Fruit fly (Drosophila melanogaster): Measurements from ENCODE around the gene Med.

The Med gene

DNA sequence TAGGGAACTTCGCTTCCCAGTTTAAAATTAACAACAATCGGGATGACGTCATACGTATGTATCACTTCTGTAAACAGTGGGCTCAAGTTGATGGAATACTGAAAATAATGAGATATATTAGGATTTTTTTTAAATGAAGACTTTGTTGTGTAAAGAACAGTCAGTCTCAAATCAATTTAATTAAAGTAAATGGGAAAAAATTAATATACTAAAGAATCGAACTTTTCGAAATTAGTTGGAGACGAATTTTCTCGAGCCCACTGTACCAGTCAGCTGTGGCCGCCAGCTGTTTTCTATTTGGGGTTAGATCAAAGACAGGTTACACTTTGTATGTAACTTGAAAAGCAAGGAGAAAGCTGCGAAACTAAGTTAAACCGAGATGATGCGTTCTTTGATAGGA, 22.5 kb upstream of the Med start, which contains the start of gene CG1635 (continued):
- peak; percentile 99 for TF ChIP-seq H2.0 (GFP tag; IDR thresholded peaks at IDR 0.05)
- peak; percentile 100 for TF ChIP-seq CG17829 (tag; optimal IDR thresholded peaks at IDR 0.05)
- peak; percentile 99 for TF ChIP-seq CG12219 (GFP tag; optimal IDR thresholded peaks at IDR 0.05)
- peak; percentile 99 for TF ChIP-seq slbo (GFP tag; IDR thresholded peaks at IDR 0.05)
- TF ChIP-seq CG3838 (GFP tag; optimal IDR thresholded peaks at IDR 0.05) = peak; percentile 98
- TF ChIP-seq GATAe (GFP tag; conservative IDR thresholded peaks at IDR 0.05) = peak; percentile 98
- peak; percentile 100 for TF ChIP-seq CG12299 (tag; optimal IDR thresholded peaks at IDR 0.05)
- peak; percentile 99 for TF ChIP-seq CG15011 (GFP tag; optimal IDR thresholded peaks at IDR 0.05)
- TF ChIP-seq CG16779 (GFP tag; IDR thresholded peaks at IDR 0.05) = peak; percentile 98
- peak; percentile 99 for TF ChIP-seq CG4730 (GFP tag; IDR thresholded peaks at IDR 0.05)
- TF ChIP-seq CG30020 (tag; optimal IDR thresholded peaks at IDR 0.05) = peak; percentile 92
- TF ChIP-seq MESR4 (GFP tag; optimal IDR thresholded peaks at IDR 0.05) = peak; percentile 92
- peak; percentile 87 for TF ChIP-seq CG34224 (GFP tag; IDR thresholded peaks at IDR 0.05; ENCODE audit: partially characterized antibody)
- TF ChIP-seq CG3163 (GFP tag; optimal IDR thresholded peaks at IDR 0.05) = peak; percentile 89
- TF ChIP-seq hb (GFP tag; IDR thresholded peaks at IDR 0.05; ENCODE audit: partially characterized antibody) = peak; percentile 54; the same call in 1 of the 3 replicates
- TF ChIP-seq CG17359 (tag; optimal IDR thresholded peaks at IDR 0.05) = peak; percentile 100
- TF ChIP-seq br (optimal IDR thresholded peaks at IDR 0.05) = no peak
- peak; percentile 99 for TF ChIP-seq Oaz (GFP tag; IDR thresholded peaks at IDR 0.05)
- TF ChIP-seq CG5953 (GFP tag; IDR thresholded peaks at IDR 0.05) = peak; percentile 99
- peak; percentile 100 for TF ChIP-seq CG2120 (GFP tag; optimal IDR thresholded peaks at IDR 0.05)
- no peak for TF ChIP-seq lov (optimal IDR thresholded peaks at IDR 0.05)
- peak; percentile 98 for TF ChIP-seq lov (GFP tag; IDR thresholded peaks at IDR 0.05)
- TF ChIP-seq CG11504 (tag; optimal IDR thresholded peaks at IDR 0.05) = peak; percentile 98
- TF ChIP-seq CG6854 (GFP tag; optimal IDR thresholded peaks at IDR 0.05) = peak; percentile 99
- peak; percentile 99 for TF ChIP-seq CG6813 (GFP tag; optimal IDR thresholded peaks at IDR 0.05)
- peak; percentile 83 for TF ChIP-seq Neu2 (GFP tag; optimal IDR thresholded peaks at IDR 0.05; ENCODE audit: borderline replicate concordance)
- TF ChIP-seq CG34376 (GFP tag; optimal IDR thresholded peaks at IDR 0.05) = peak; percentile 100
- peak; percentile 96 for TF ChIP-seq maf-S (GFP tag; optimal IDR thresholded peaks at IDR 0.05)
- TF ChIP-seq Adf1 (GFP tag; IDR thresholded peaks at IDR 0.05) = peak; percentile 92
- TF ChIP-seq CG7556 (GFP tag; optimal IDR thresholded peaks at IDR 0.05) = peak; percentile 100
- TF ChIP-seq CG8944 (GFP tag; optimal IDR thresholded peaks at IDR 0.05) = peak; percentile 96
- TF ChIP-seq abd-A (tag; optimal IDR thresholded peaks at IDR 0.05) = no peak
- peak; percentile 99 for TF ChIP-seq CG11247 (GFP tag; IDR thresholded peaks at IDR 0.05)
- TF ChIP-seq CG11456 (GFP tag; IDR thresholded peaks at IDR 0.05) = peak; percentile 99
- peak; percentile 99 for TF ChIP-seq Bteb2 (GFP tag; optimal IDR thresholded peaks at IDR 0.05)
- peak; percentile 99 for TF ChIP-seq CG2202 (tag; optimal IDR thresholded peaks at IDR 0.05)
- peak; percentile 100 for TF ChIP-seq CG10147 (GFP tag; optimal IDR thresholded peaks at IDR 0.05)
- TF ChIP-seq CG32772 (GFP tag; IDR thresholded peaks at IDR 0.05) = peak; percentile 98
- TF ChIP-seq ara (GFP tag; IDR thresholded peaks at IDR 0.05) = peak; percentile 99
- TF ChIP-seq NFAT (GFP tag; IDR thresholded peaks at IDR 0.05) = peak; percentile 99
- TF ChIP-seq disco-r (GFP tag; optimal IDR thresholded peaks at IDR 0.05) = peak; percentile 96
- peak; percentile 100 for TF ChIP-seq vvl (GFP tag; IDR thresholded peaks at IDR 0.05)
- TF ChIP-seq sima (GFP tag; optimal IDR thresholded peaks at IDR 0.05) = peak; percentile 70
- peak; percentile 100 for TF ChIP-seq CG18262 (tag; optimal IDR thresholded peaks at IDR 0.05)
- TF ChIP-seq Hr78 (GFP tag; optimal IDR thresholded peaks at IDR 0.05) = peak in 1 of 2 experiments; percentile 97
- peak; percentile 98 for TF ChIP-seq Dad (GFP tag; optimal IDR thresholded peaks at IDR 0.05)
- TF ChIP-seq unc-4 (GFP tag; IDR thresholded peaks at IDR 0.05; ENCODE audit: partially characterized antibody) = 0 out of 2 replicates have a peak, but pooled peaks have one; percentile 45
- TF ChIP-seq Xbp1 (GFP tag; optimal IDR thresholded peaks at IDR 0.05) = peak; percentile 99
- peak; percentile 100 for TF ChIP-seq odd (GFP tag; optimal IDR thresholded peaks at IDR 0.05)
- peak; percentile 99 for TF ChIP-seq CG7839 (tag; optimal IDR thresholded peaks at IDR 0.05)
- TF ChIP-seq gsb (GFP tag; IDR thresholded peaks at IDR 0.05) = peak; percentile 99
